Worm (Caenorhabditis elegans) whole organism, L1 larva: Measurements from ENCODE around the gene deb-1.

Source experiments
- C04F5.9 ChIP-seq: sonication (generic microtip); optimal IDR thresholded peaks from 2 replicates; lab custom pipeline; 2016; ENCODE audit warnings: missing genetic modification characterization, missing compliant biosample characterization
- C16A3.4 ChIP-seq: fragments of 150-350 bp; optimal IDR thresholded peaks from 2 replicates; lab custom pipeline; 2014; ENCODE audit warnings: missing biosample characterization, missing genetic modification characterization
- Y116A8C.19 ChIP-seq: sonication (generic microtip); optimal IDR thresholded peaks from 2 replicates; lab custom pipeline; 2016; ENCODE audit warnings: missing compliant biosample characterization, missing genetic modification characterization, borderline replicate concordance
- aha-1 ChIP-seq: fragments of 150-350 bp; optimal IDR thresholded peaks from 2 replicates; lab custom pipeline; 2014; ENCODE audit warnings: missing biosample characterization, missing genetic modification characterization
- alr-1 ChIP-seq: fragments of 200-800 bp; sonication (Bioruptor generic); optimal IDR thresholded peaks from 2 replicates; lab custom pipeline; 2018; ENCODE audit warnings: borderline replicate concordance, mild to moderate bottlenecking, missing genetic modification characterization, missing compliant biosample characterization
- aly-2 ChIP-seq: fragments of 150-350 bp; optimal IDR thresholded peaks from 2 replicates; lab custom pipeline; 2014; ENCODE audit warnings: missing biosample characterization, missing genetic modification characterization
- ama-1 ChIP-seq: fragments of 150-350 bp; optimal IDR thresholded peaks from 2 replicates; lab custom pipeline; 2014
- blmp-1 ChIP-seq: fragments of 150-350 bp; optimal IDR thresholded peaks from 2 replicates; lab custom pipeline; 2014; ENCODE audit warnings: missing biosample characterization, missing genetic modification characterization
- ceh-82 ChIP-seq, 3 experiments: fragments of 150-350 bp in 1 of 3; sonication (generic microtip) in 2 of 3; optimal IDR thresholded peaks; 2 replicates each; lab custom pipeline; 2014 to 2017; ENCODE audit warnings: missing biosample characterization in 3 of 3, missing genetic modification characterization in 3 of 3
- ceh-88 ChIP-seq: fragments of 200-800 bp; sonication (Bioruptor generic); IDR thresholded peaks from 2 replicates; pipeline ENCODE4 v1.3.6; 2022; ENCODE audit warnings: missing genetic modification characterization, missing compliant biosample characterization
- ceh-90 ChIP-seq: sonication (generic microtip); optimal IDR thresholded peaks from 2 replicates; lab custom pipeline; 2016; ENCODE audit warnings: missing genetic modification characterization, missing compliant biosample characterization
- ces-1 ChIP-seq: fragments of 150-350 bp; optimal IDR thresholded peaks from 2 replicates; lab custom pipeline; 2014; ENCODE audit warnings: missing biosample characterization, missing genetic modification reagents, missing genetic modification characterization
- dsc-1 ChIP-seq: sonication (generic microtip); optimal IDR thresholded peaks from 2 replicates; lab custom pipeline; 2016; ENCODE audit warnings: mild to moderate bottlenecking, missing genetic modification characterization, missing compliant biosample characterization
- egl-13 ChIP-seq: sonication (generic microtip); optimal IDR thresholded peaks from 2 replicates; lab custom pipeline; 2016; ENCODE audit warnings: missing genotype, missing genetic modification reagents, missing genetic modification characterization, missing compliant biosample characterization
- egl-27 ChIP-seq, 2 experiments: fragments of 150-350 bp in 1 of 2; sonication (generic microtip); optimal IDR thresholded peaks; 3 replicates each; lab custom pipeline; 2017 to 2018; ENCODE audit warnings: missing biosample characterization in 2 of 2, missing genetic modification characterization in 2 of 2, missing genetic modification reagents in 2 of 2
- elt-2 ChIP-seq: sonication (generic microtip); optimal IDR thresholded peaks from 2 replicates; lab custom pipeline; 2016; ENCODE audit warnings: missing genetic modification characterization, mild to moderate bottlenecking, inconsistent platforms, missing compliant biosample characterization, missing genetic modification reagents
- ets-5 ChIP-seq: fragments of 200-800 bp; sonication (Bioruptor generic); IDR thresholded peaks from 2 replicates; pipeline ENCODE4 v1.3.6; 2022; ENCODE audit warnings: missing genetic modification characterization, missing compliant biosample characterization
- fos-1 ChIP-seq: fragments of 150-350 bp; optimal IDR thresholded peaks from 2 replicates; lab custom pipeline; 2014; ENCODE audit warnings: missing biosample characterization, missing genetic modification characterization
- grh-1 ChIP-seq: fragments of 200-800 bp; sonication (Bioruptor generic); IDR thresholded peaks from 2 replicates; pipeline ENCODE4 v1.3.6; 2022; ENCODE audit warnings: missing genetic modification reagents, missing genetic modification characterization, missing compliant biosample characterization
- hlh-17 ChIP-seq: fragments of 200-800 bp; sonication (Bioruptor generic); optimal IDR thresholded peaks from 2 replicates; lab custom pipeline; 2018; ENCODE audit warnings: missing genetic modification characterization, mild to moderate bottlenecking, missing compliant biosample characterization, moderate library complexity, borderline replicate concordance
- hpl-2 ChIP-seq: fragments of 150-350 bp; optimal IDR thresholded peaks from 2 replicates; lab custom pipeline; 2014; ENCODE audit warnings: missing biosample characterization, missing genetic modification reagents, missing genetic modification characterization
- isw-1 ChIP-seq: fragments of 200-800 bp; sonication (Bioruptor generic); IDR thresholded peaks from 2 replicates; pipeline ENCODE4 v1.3.6; 2022; ENCODE audit warnings: missing genetic modification characterization, missing compliant biosample characterization
- jun-1 ChIP-seq: fragments of 150-350 bp; optimal IDR thresholded peaks from 2 replicates; lab custom pipeline; 2014; ENCODE audit warnings: missing biosample characterization, missing genetic modification reagents, missing genetic modification characterization
- lin-14 ChIP-seq: fragments of 200-800 bp; sonication (Bioruptor generic); optimal IDR thresholded peaks from 2 replicates; lab custom pipeline; 2018; ENCODE audit warnings: mild to moderate bottlenecking, missing genetic modification characterization, moderate library complexity, missing compliant biosample characterization
- lin-15B ChIP-seq: fragments of 150-350 bp; sonication (generic microtip); optimal IDR thresholded peaks from 3 replicates; lab custom pipeline; 2014; ENCODE audit warnings: missing biosample characterization, missing genetic modification characterization
- lin-39 ChIP-seq: fragments of 150-350 bp; optimal IDR thresholded peaks from 2 replicates; lab custom pipeline; 2014; ENCODE audit warnings: missing biosample characterization, missing genetic modification reagents, missing genetic modification characterization
- lir-3 ChIP-seq: sonication (generic microtip); optimal IDR thresholded peaks from 2 replicates; lab custom pipeline; 2016; ENCODE audit warnings: mild to moderate bottlenecking, missing genetic modification characterization, moderate library complexity, missing compliant biosample characterization; ENCODE audit not compliant: poor library complexity
- mab-9 ChIP-seq: fragments of 200-800 bp; sonication (Bioruptor generic); IDR thresholded peaks from 2 replicates; pipeline ENCODE4 v1.3.6; 2022; ENCODE audit warnings: missing genetic modification reagents, missing genetic modification characterization, missing compliant biosample characterization
- mdl-1 ChIP-seq, 2 experiments: fragments of 150-350 bp; optimal IDR thresholded peaks; 2 replicates each; lab custom pipeline; 2014 to 2017; ENCODE audit warnings: missing biosample characterization in 2 of 2, missing genetic modification characterization in 2 of 2, inconsistent platforms in 1 of 2
- mef-2 ChIP-seq: fragments of 150-350 bp; optimal IDR thresholded peaks from 2 replicates; lab custom pipeline; 2014; ENCODE audit warnings: missing biosample characterization, missing genetic modification characterization
- mep-1 ChIP-seq: fragments of 150-350 bp; optimal IDR thresholded peaks from 2 replicates; lab custom pipeline; 2014; ENCODE audit warnings: missing biosample characterization, missing genetic modification characterization
- nhr-11 ChIP-seq: fragments of 150-350 bp; optimal IDR thresholded peaks from 2 replicates; lab custom pipeline; 2014; ENCODE audit warnings: missing biosample characterization, missing genetic modification characterization
- nhr-19 ChIP-seq: fragments of 200-800 bp; sonication (Bioruptor generic); conservative IDR thresholded peaks from 2 replicates; pipeline ENCODE4 v1.3.6; 2022; ENCODE audit warnings: missing genetic modification characterization, missing compliant biosample characterization
- nhr-237 ChIP-seq: fragments of 150-350 bp; optimal IDR thresholded peaks from 2 replicates; lab custom pipeline; 2014; ENCODE audit warnings: missing biosample characterization, missing genetic modification characterization
- nhr-71 ChIP-seq: sonication (generic microtip); optimal IDR thresholded peaks from 2 replicates; lab custom pipeline; 2016; ENCODE audit warnings: mild to moderate bottlenecking, missing genetic modification characterization, moderate library complexity, missing compliant biosample characterization
- nhr-85 ChIP-seq: sonication (generic microtip); peaks from one replicate; lab custom pipeline; 2016; ENCODE audit warnings: missing genetic modification characterization, inconsistent platforms, missing compliant biosample characterization
- nhr-90 ChIP-seq: sonication (generic microtip); optimal IDR thresholded peaks from 2 replicates; lab custom pipeline; 2016; ENCODE audit warnings: mild to moderate bottlenecking, missing genetic modification characterization, missing compliant biosample characterization; ENCODE audit not compliant: poor library complexity
- pax-3 ChIP-seq: fragments of 200-800 bp; sonication (Bioruptor generic); optimal IDR thresholded peaks from 2 replicates; lab custom pipeline; 2018; ENCODE audit warnings: mild to moderate bottlenecking, missing genetic modification characterization, moderate library complexity, missing compliant biosample characterization
- pqm-1 ChIP-seq: sonication (generic microtip); optimal IDR thresholded peaks from 3 replicates; lab custom pipeline; 2017; ENCODE audit warnings: missing biosample characterization, missing genetic modification characterization
- rnt-1 ChIP-seq: sonication (generic microtip); optimal IDR thresholded peaks from 2 replicates; lab custom pipeline; 2016; ENCODE audit warnings: mild to moderate bottlenecking, missing genetic modification characterization, moderate library complexity, missing compliant biosample characterization
- skn-1 ChIP-seq: fragments of 150-350 bp; optimal IDR thresholded peaks from 2 replicates; lab custom pipeline; 2014; ENCODE audit warnings: missing biosample characterization, missing genetic modification characterization
- snu-23 ChIP-seq: sonication (generic microtip); optimal IDR thresholded peaks from 2 replicates; lab custom pipeline; 2016; ENCODE audit warnings: missing genetic modification characterization, missing compliant biosample characterization
- sptf-1 ChIP-seq: fragments of 150-350 bp; optimal IDR thresholded peaks from 2 replicates; lab custom pipeline; 2014; ENCODE audit warnings: missing biosample characterization, missing genetic modification characterization
- unc-130 ChIP-seq: fragments of 150-350 bp; optimal IDR thresholded peaks from 2 replicates; lab custom pipeline; 2017; ENCODE audit warnings: missing biosample characterization, missing genetic modification characterization, inconsistent platforms
- unc-98 ChIP-seq: fragments of 200-800 bp; sonication (Bioruptor generic); IDR thresholded peaks from 2 replicates; pipeline ENCODE4 v1.3.6; 2022; ENCODE audit warnings: missing genetic modification characterization, missing compliant biosample characterization
- ztf-4 ChIP-seq: fragments of 150-350 bp; optimal IDR thresholded peaks from 2 replicates; lab custom pipeline; 2014; ENCODE audit warnings: missing biosample characterization, missing genetic modification characterization

The deb-1 gene

DNA sequence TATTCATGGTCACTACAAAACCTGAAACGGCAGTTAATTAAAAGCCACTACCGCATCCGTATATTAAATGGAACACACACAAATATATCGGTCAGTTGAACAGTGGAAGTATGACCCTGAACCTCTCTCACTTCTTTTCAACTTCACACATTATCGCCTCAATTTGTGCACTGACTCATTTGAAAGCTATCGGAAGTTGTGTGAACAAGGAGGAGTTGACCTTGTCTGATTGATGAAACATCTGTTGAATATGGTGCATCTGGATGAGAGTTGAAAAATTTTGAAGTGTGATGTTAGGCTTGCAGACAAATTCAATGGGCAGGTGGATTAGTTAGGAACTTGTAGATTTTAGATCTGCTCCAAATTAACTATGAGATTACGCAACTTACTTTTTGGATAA lies 3.4 kb upstream of the deb-1 start:
- TF ChIP-seq nhr-19 (GFP tag; lab: Robert Waterston, UW) (no peak), pax-3 (no peak), ztf-4 (tag; lab: Kevin White, UChicago) (no peak), ceh-90 (tag; lab: Kevin White, UChicago) (no peak), mep-1 (tag; lab: Kevin White, UChicago) (no peak), skn-1 (no peak), unc-130 (tag; lab: Kevin White, UChicago) (no peak), dsc-1 (tag; lab: Kevin White, UChicago) (no peak), sptf-1 (tag; lab: Kevin White, UChicago) (no peak), lin-14 (GFP tag; lab: Kevin White, UChicago) (no peak), aha-1 (tag; lab: Kevin White, UChicago) (no peak)

- peak; percentile 30 for TF ChIP-seq nhr-71 (tag; lab: Kevin White, UChicago)
- no peak for TF ChIP-seq nhr-90 (tag; lab: Kevin White, UChicago)
- TF ChIP-seq lir-3 (tag; lab: Kevin White, UChicago): no peak
- TF ChIP-seq ztf-4 (tag; lab: Kevin White, UChicago): no peak
- TF ChIP-seq nhr-11 (tag; lab: Kevin White, UChicago): no peak
- TF ChIP-seq unc-130 (tag; lab: Kevin White, UChicago): no peak
- TF ChIP-seq fos-1 (tag; lab: Kevin White, UChicago): no peak
- no peak for TF ChIP-seq C04F5.9 (tag; lab: Kevin White, UChicago)
- TF ChIP-seq sptf-1 (tag; lab: Kevin White, UChicago): no peak
- no peak for TF ChIP-seq grh-1 (GFP tag; lab: Robert Waterston, UW)
- no peak for TF ChIP-seq mdl-1 (tag; optimal IDR thresholded peaks at IDR 0.05; lab: Kevin White, UChicago)
- no peak for TF ChIP-seq hlh-17 (GFP tag; lab: Kevin White, UChicago)
- TF ChIP-seq Y116A8C.19: no peak
- TF ChIP-seq ceh-82 (tag; optimal IDR thresholded peaks at IDR 0.05; lab: Kevin White, UChicago): no peak
- no peak for TF ChIP-seq mab-9 (GFP tag; lab: Robert Waterston, UW)
- TF ChIP-seq ama-1: no peak
- TF ChIP-seq isw-1 (GFP tag; lab: Robert Waterston, UW): no peak
- peak; percentile 53 for TF ChIP-seq rnt-1 (tag; lab: Kevin White, UChicago)
- TF ChIP-seq ets-5 (GFP tag; lab: Robert Waterston, UW): no peak
- peak; percentile 17 for TF ChIP-seq lin-39 (tag; lab: Kevin White, UChicago)
- TF ChIP-seq jun-1 (tag; lab: Kevin White, UChicago): no peak
- 0 out of 2 replicates have a peak, but pooled peaks have one; percentile 10 for TF ChIP-seq nhr-19 (GFP tag; lab: Robert Waterston, UW)
- TF ChIP-seq lin-14 (GFP tag; lab: Kevin White, UChicago): peak; percentile 43
These were observed 2.0 kb upstream of the deb-1 start for ce11 chrIV:7096097-7096496.

DNA sequence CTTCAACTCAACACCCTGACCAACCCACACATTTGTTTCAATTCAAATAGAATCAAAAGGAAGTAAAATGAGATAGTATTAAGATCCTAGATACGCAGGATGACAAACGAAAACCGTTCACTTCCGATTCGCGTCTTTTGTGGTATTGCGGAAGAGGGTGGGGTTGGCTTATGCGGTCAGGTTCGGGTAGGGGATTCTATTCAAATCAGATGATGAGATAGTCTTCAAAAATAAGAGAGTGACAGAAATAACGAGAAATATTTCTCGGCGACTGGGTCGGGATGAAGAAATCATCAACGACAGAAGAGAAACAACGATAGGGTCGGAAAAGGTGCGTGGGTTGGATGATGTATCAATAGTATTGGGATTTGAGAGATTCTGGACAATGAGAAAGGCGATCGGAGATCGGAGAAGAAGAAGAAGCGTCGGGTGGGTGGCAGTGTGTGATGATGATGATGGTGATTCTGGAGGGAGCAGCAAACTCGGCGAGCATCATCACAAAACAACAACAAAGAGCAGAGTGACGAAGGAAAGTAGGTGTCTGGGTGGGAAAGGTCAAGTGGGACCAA lies 1.4 kb upstream of the deb-1 start:
- TF ChIP-seq nhr-85 (tag; lab: Kevin White, UChicago): peak; percentile 60
- TF ChIP-seq aly-2 (tag; lab: Kevin White, UChicago): no peak
- TF ChIP-seq ceh-88 (GFP tag; lab: Robert Waterston, UW): no peak
- TF ChIP-seq mef-2 (tag; lab: Kevin White, UChicago): no peak
- TF ChIP-seq egl-27 (tag; optimal IDR thresholded peaks at IDR 0.05; lab: Kevin White, UChicago): no peak
- TF ChIP-seq hpl-2: no peak
- TF ChIP-seq ama-1: no peak
- TF ChIP-seq nhr-71 (tag; lab: Kevin White, UChicago): peak; percentile 29
- TF ChIP-seq unc-98 (GFP tag; lab: Robert Waterston, UW): no peak
- TF ChIP-seq lin-14 (GFP tag; lab: Kevin White, UChicago): peak; percentile 83
- TF ChIP-seq lin-15B: no peak
- TF ChIP-seq pqm-1 (tag; lab: Kevin White, UChicago): no peak
- TF ChIP-seq ceh-82 (tag; optimal IDR thresholded peaks at IDR 0.05; lab: Kevin White, UChicago): no peak
- TF ChIP-seq nhr-237 (tag; lab: Kevin White, UChicago): no peak
- TF ChIP-seq unc-130 (tag; lab: Kevin White, UChicago): peak; percentile 17
- no peak for TF ChIP-seq ces-1 (GFP tag; lab: Kevin White, UChicago)
- no peak for TF ChIP-seq C04F5.9 (tag; lab: Kevin White, UChicago)
- no peak for TF ChIP-seq pax-3
- TF ChIP-seq elt-2: no peak
- TF ChIP-seq C16A3.4 (tag; lab: Kevin White, UChicago): no peak
- peak; percentile 33 for TF ChIP-seq dsc-1 (tag; lab: Kevin White, UChicago)
- TF ChIP-seq snu-23 (GFP tag; lab: Kevin White, UChicago): peak; percentile 10
- no peak for TF ChIP-seq aha-1 (tag; lab: Kevin White, UChicago)
- peak; percentile 72 for TF ChIP-seq mep-1 (tag; lab: Kevin White, UChicago)
- TF ChIP-seq nhr-19 (GFP tag; lab: Robert Waterston, UW): peak; percentile 6; the same call in 1 of the 2 replicates
- no peak for TF ChIP-seq grh-1 (GFP tag; lab: Robert Waterston, UW)
- peak; percentile 85 for TF ChIP-seq blmp-1
- TF ChIP-seq ceh-90 (tag; lab: Kevin White, UChicago): no peak
- no peak for TF ChIP-seq alr-1 (tag; lab: Kevin White, UChicago)
- TF ChIP-seq rnt-1 (tag; lab: Kevin White, UChicago): peak; percentile 62
- no peak for TF ChIP-seq egl-13 (tag; lab: Kevin White, UChicago)
